Fruit fly (Drosophila melanogaster) whole organism: ENCODE measurements around the gene Oseg4.

Experiments used
- CG8478 ChIP-seq: fragments of >200 bp; optimal IDR thresholded peaks from 2 replicates; lab custom pipeline; 2018; ENCODE audit warnings: inconsistent platforms
- psq ChIP-seq: fragments of >200 bp; optimal IDR thresholded peaks from 2 replicates; lab custom pipeline; 2017
- usp ChIP-seq: fragments of >200 bp; optimal IDR thresholded peaks from 2 replicates; lab custom pipeline; 2017; ENCODE audit warnings: missing biosample characterization, missing genetic modification characterization, mixed read lengths

- no peak for TF ChIP-seq CG8478
- no peak for TF ChIP-seq usp (GFP tag; lab: Kevin White, UChicago)
- no peak for TF ChIP-seq psq
These were observed 44.7 kb downstream of the Oseg4 start for dm6 chr3L:1690727-1691413.
